Worm (Caenorhabditis elegans) whole organism, L1 larva: ENCODE measurements around the gene F54B11.9.

Source experiments
- C34B4.2 ChIP-seq: sonication (generic microtip); optimal IDR thresholded peaks from 2 replicates; lab custom pipeline; 2017; ENCODE audit warnings: mild to moderate bottlenecking, missing genetic modification characterization, missing compliant biosample characterization
- F16B12.6 ChIP-seq: fragments of 150-350 bp; optimal IDR thresholded peaks from 2 replicates; lab custom pipeline; 2014; ENCODE audit warnings: missing biosample characterization, missing genetic modification characterization
- aly-2 ChIP-seq: fragments of 150-350 bp; optimal IDR thresholded peaks from 2 replicates; lab custom pipeline; 2014; ENCODE audit warnings: missing biosample characterization, missing genetic modification characterization
- ama-1 ChIP-seq: fragments of 150-350 bp; optimal IDR thresholded peaks from 2 replicates; lab custom pipeline; 2014
- ceh-8 ChIP-seq: fragments of 200-800 bp; sonication (Bioruptor generic); optimal IDR thresholded peaks from 2 replicates; lab custom pipeline; 2018; ENCODE audit warnings: mild to moderate bottlenecking, missing genetic modification characterization, moderate library complexity, missing compliant biosample characterization
- ceh-90 ChIP-seq: sonication (generic microtip); optimal IDR thresholded peaks from 2 replicates; lab custom pipeline; 2016; ENCODE audit warnings: missing genetic modification characterization, missing compliant biosample characterization
- ces-1 ChIP-seq: fragments of 150-350 bp; optimal IDR thresholded peaks from 2 replicates; lab custom pipeline; 2014; ENCODE audit warnings: missing biosample characterization, missing genetic modification reagents, missing genetic modification characterization
- dpl-1 ChIP-seq, 3 experiments: fragments of 150-350 bp in 2 of 3; sonication (generic microtip) in 1 of 3; optimal IDR thresholded peaks; 2 replicates each; lab custom pipeline; 2014 to 2017; ENCODE audit warnings: missing biosample characterization in 3 of 3, missing genetic modification characterization in 3 of 3, missing genetic modification reagents in 3 of 3
- efl-1 ChIP-seq, 4 experiments: fragments of 150-350 bp; optimal IDR thresholded peaks in 3 of 4; peaks in 1 of 4; 1 replicate in 1 of 4; 2 replicates in 3 of 4; lab custom pipeline; 2014; ENCODE audit warnings: missing biosample characterization in 2 of 4, missing genetic modification characterization in 2 of 4, missing genetic modification reagents in 2 of 4
- efl-3 ChIP-seq: fragments of 200-800 bp; sonication (Bioruptor generic); optimal IDR thresholded peaks from 2 replicates; lab custom pipeline; 2018; ENCODE audit warnings: mild to moderate bottlenecking, missing genetic modification characterization, missing compliant biosample characterization
- egl-27 ChIP-seq, 2 experiments: fragments of 150-350 bp in 1 of 2; sonication (generic microtip); optimal IDR thresholded peaks; 3 replicates each; lab custom pipeline; 2017 to 2018; ENCODE audit warnings: missing biosample characterization in 2 of 2, missing genetic modification characterization in 2 of 2, missing genetic modification reagents in 2 of 2
- elt-2 ChIP-seq: sonication (generic microtip); optimal IDR thresholded peaks from 2 replicates; lab custom pipeline; 2016; ENCODE audit warnings: missing genetic modification characterization, mild to moderate bottlenecking, inconsistent platforms, missing compliant biosample characterization, missing genetic modification reagents
- ets-5 ChIP-seq: fragments of 200-800 bp; sonication (Bioruptor generic); IDR thresholded peaks from 2 replicates; pipeline ENCODE4 v1.3.6; 2022; ENCODE audit warnings: missing genetic modification characterization, missing compliant biosample characterization
- fkh-10 ChIP-seq: sonication (generic microtip); optimal IDR thresholded peaks from 2 replicates; lab custom pipeline; 2017; ENCODE audit warnings: missing biosample characterization, missing genetic modification reagents, missing genetic modification characterization
- fkh-8 ChIP-seq: sonication (generic microtip); optimal IDR thresholded peaks from 2 replicates; lab custom pipeline; 2016; ENCODE audit warnings: mild to moderate bottlenecking, missing genetic modification characterization, missing compliant biosample characterization
- fos-1 ChIP-seq: fragments of 150-350 bp; optimal IDR thresholded peaks from 2 replicates; lab custom pipeline; 2014; ENCODE audit warnings: missing biosample characterization, missing genetic modification characterization
- grh-1 ChIP-seq: fragments of 200-800 bp; sonication (Bioruptor generic); IDR thresholded peaks from 2 replicates; pipeline ENCODE4 v1.3.6; 2022; ENCODE audit warnings: missing genetic modification reagents, missing genetic modification characterization, missing compliant biosample characterization
- hpl-2 ChIP-seq: fragments of 150-350 bp; optimal IDR thresholded peaks from 2 replicates; lab custom pipeline; 2014; ENCODE audit warnings: missing biosample characterization, missing genetic modification reagents, missing genetic modification characterization
- isw-1 ChIP-seq: fragments of 200-800 bp; sonication (Bioruptor generic); IDR thresholded peaks from 2 replicates; pipeline ENCODE4 v1.3.6; 2022; ENCODE audit warnings: missing genetic modification characterization, missing compliant biosample characterization
- lin-14 ChIP-seq: fragments of 200-800 bp; sonication (Bioruptor generic); optimal IDR thresholded peaks from 2 replicates; lab custom pipeline; 2018; ENCODE audit warnings: mild to moderate bottlenecking, missing genetic modification characterization, moderate library complexity, missing compliant biosample characterization
- lsy-2 ChIP-seq, 2 experiments: fragments of 150-350 bp; optimal IDR thresholded peaks; 2 replicates each; lab custom pipeline; 2014; ENCODE audit warnings: missing biosample characterization in 2 of 2, missing genetic modification characterization in 2 of 2
- mdl-1 ChIP-seq, 2 experiments: fragments of 150-350 bp; optimal IDR thresholded peaks; 2 replicates each; lab custom pipeline; 2014 to 2017; ENCODE audit warnings: missing biosample characterization in 2 of 2, missing genetic modification characterization in 2 of 2, inconsistent platforms in 1 of 2
- mep-1 ChIP-seq: fragments of 150-350 bp; optimal IDR thresholded peaks from 2 replicates; lab custom pipeline; 2014; ENCODE audit warnings: missing biosample characterization, missing genetic modification characterization
- nhr-19 ChIP-seq: fragments of 200-800 bp; sonication (Bioruptor generic); conservative IDR thresholded peaks from 2 replicates; pipeline ENCODE4 v1.3.6; 2022; ENCODE audit warnings: missing genetic modification characterization, missing compliant biosample characterization
- nhr-20 ChIP-seq: sonication (generic microtip); optimal IDR thresholded peaks from 2 replicates; lab custom pipeline; 2016; ENCODE audit warnings: mild to moderate bottlenecking, missing genetic modification characterization, missing compliant biosample characterization
- nhr-47 ChIP-seq: sonication (generic microtip); optimal IDR thresholded peaks from 2 replicates; lab custom pipeline; 2016; ENCODE audit warnings: mild to moderate bottlenecking, missing genetic modification characterization, moderate library complexity, missing compliant biosample characterization
- nhr-84 ChIP-seq: sonication (generic microtip); optimal IDR thresholded peaks from 2 replicates; lab custom pipeline; 2017; ENCODE audit warnings: missing biosample characterization, missing genetic modification characterization
- pax-3 ChIP-seq: fragments of 200-800 bp; sonication (Bioruptor generic); optimal IDR thresholded peaks from 2 replicates; lab custom pipeline; 2018; ENCODE audit warnings: mild to moderate bottlenecking, missing genetic modification characterization, moderate library complexity, missing compliant biosample characterization
- skn-1 ChIP-seq: fragments of 150-350 bp; optimal IDR thresholded peaks from 2 replicates; lab custom pipeline; 2014; ENCODE audit warnings: missing biosample characterization, missing genetic modification characterization
- snu-23 ChIP-seq: sonication (generic microtip); optimal IDR thresholded peaks from 2 replicates; lab custom pipeline; 2016; ENCODE audit warnings: missing genetic modification characterization, missing compliant biosample characterization
- sox-4 ChIP-seq: sonication (generic microtip); optimal IDR thresholded peaks from 2 replicates; lab custom pipeline; 2016; ENCODE audit warnings: missing genetic modification characterization, missing compliant biosample characterization
- sup-37 ChIP-seq: fragments of 200-800 bp; sonication (Bioruptor generic); optimal IDR thresholded peaks from 2 replicates; lab custom pipeline; 2018; ENCODE audit warnings: mild to moderate bottlenecking, missing genetic modification characterization, missing compliant biosample characterization
- swsn-7 ChIP-seq: sonication (generic microtip); optimal IDR thresholded peaks from 2 replicates; lab custom pipeline; 2016; ENCODE audit warnings: missing genetic modification characterization, missing compliant biosample characterization
- tlp-1 ChIP-seq: fragments of 150-350 bp; optimal IDR thresholded peaks from 2 replicates; lab custom pipeline; 2014; ENCODE audit warnings: missing biosample characterization, missing genetic modification characterization
- unc-130 ChIP-seq: fragments of 150-350 bp; optimal IDR thresholded peaks from 2 replicates; lab custom pipeline; 2017; ENCODE audit warnings: missing biosample characterization, missing genetic modification characterization, inconsistent platforms
- unc-30 ChIP-seq: sonication (generic microtip); optimal IDR thresholded peaks from 2 replicates; lab custom pipeline; 2017; ENCODE audit warnings: missing biosample characterization, missing genetic modification characterization
- xbp-1 ChIP-seq: sonication (generic microtip); optimal IDR thresholded peaks from 2 replicates; lab custom pipeline; 2016; ENCODE audit warnings: missing genetic modification characterization, missing compliant biosample characterization
- zag-1 ChIP-seq: fragments of 150-350 bp; optimal IDR thresholded peaks from 2 replicates; lab custom pipeline; 2014; ENCODE audit warnings: missing biosample characterization, missing genetic modification characterization
- ztf-11 ChIP-seq, 2 experiments: sonication (generic microtip); optimal IDR thresholded peaks; 2 replicates each; lab custom pipeline; 2016 to 2017; ENCODE audit warnings: missing genetic modification characterization in 2 of 2, missing biosample characterization in 1 of 2, missing compliant biosample characterization in 1 of 2
- ztf-4 ChIP-seq: fragments of 150-350 bp; optimal IDR thresholded peaks from 2 replicates; lab custom pipeline; 2014; ENCODE audit warnings: missing biosample characterization, missing genetic modification characterization

F54B11.9 gene

ce11 chrX:13589735-13590134, 15.6 kb upstream of the F54B11.9 start, which contains the start of gene col-9:
col-9 (plus strand) TSS chrX:13590035.
- TF ChIP-seq nhr-19 (GFP tag; lab: Robert Waterston, UW) (no peak), efl-1 (optimal IDR thresholded peaks at IDR 0.05; lab: Kevin White, UChicago) (no peak), efl-1 (GFP tag; optimal IDR thresholded peaks at IDR 0.05 in 1 of 2; lab: Kevin White, UChicago) (peak in 1 of 2 experiments; percentile 80)
- TF ChIP-seq, all 84 proteins: peak for 1

- TF ChIP-seq grh-1 (GFP tag; lab: Robert Waterston, UW) (0 out of 2 replicates have a peak, but pooled peaks have one; percentile 17), fkh-8 (tag; lab: Kevin White, UChicago) (no peak)
Measured at ce11 chrX:13590688-13591087, 14.7 kb upstream of the F54B11.9 start.

DNA sequence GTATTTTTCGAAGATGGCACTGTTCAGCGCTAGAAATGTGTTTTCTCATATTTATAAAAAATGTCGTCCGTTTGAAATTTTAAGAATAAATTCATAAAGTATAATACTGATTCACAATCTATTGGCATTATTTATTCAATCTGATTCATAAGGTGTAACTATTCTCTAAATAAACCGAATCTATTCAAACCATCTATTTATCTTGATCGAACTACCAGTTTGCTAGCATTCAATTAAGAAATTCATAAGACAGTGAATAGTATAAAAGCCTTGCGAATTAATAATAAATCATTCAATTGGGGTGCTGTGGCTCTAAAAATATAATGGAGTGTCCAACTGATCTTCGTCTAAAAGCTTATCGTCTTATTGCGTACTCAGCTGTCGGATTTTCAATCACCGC, 14.2 kb upstream of the F54B11.9 start, which contains the start of gene col-44:
Gene col-44, plus strand, starts transcription at position 301 of the 400 bp plus-strand sequence.
- TF ChIP-seq nhr-20: no peak
- no peak for TF ChIP-seq C34B4.2 (tag; lab: Kevin White, UChicago)
- TF ChIP-seq elt-2 (tag; lab: Kevin White, UChicago): no peak
- TF ChIP-seq sox-4: no peak

ce11 chrX:13591953-13592352, 13.4 kb upstream of the F54B11.9 start:
- TF ChIP-seq unc-130 (tag; lab: Kevin White, UChicago) (no peak), skn-1 (tag; lab: Kevin White, UChicago) (no peak), lsy-2 (tag; optimal IDR thresholded peaks at IDR 0.05; lab: Kevin White, UChicago) (no peak), ceh-8 (GFP tag; lab: Kevin White, UChicago) (peak; percentile 35), nhr-19 (GFP tag; lab: Robert Waterston, UW) (no peak), ceh-90 (tag; lab: Kevin White, UChicago) (no peak), ama-1 (lab: Kevin White, UChicago) (no peak), lin-14 (GFP tag; lab: Kevin White, UChicago) (no peak)

DNA sequence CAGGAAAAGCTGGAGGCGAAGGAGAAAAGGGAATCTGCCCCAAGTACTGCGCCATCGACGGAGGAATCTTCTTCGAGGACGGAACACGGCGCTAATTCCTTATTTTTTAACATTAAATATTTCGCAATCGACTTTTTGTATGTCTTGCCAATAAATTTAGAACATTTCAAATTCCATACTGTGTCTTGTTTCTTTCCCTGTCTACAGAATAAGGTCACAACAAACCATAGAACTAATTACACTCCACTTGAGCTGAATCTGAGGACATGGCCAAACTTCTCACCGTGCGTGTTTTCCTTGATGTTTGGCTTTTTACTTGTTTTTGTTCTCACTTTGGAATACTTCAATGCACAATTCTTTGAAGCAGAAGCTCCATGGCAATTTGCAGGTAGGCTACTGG, 13.0 kb upstream of the F54B11.9 start, which contains the start of gene F54B11.4:
Gene F54B11.4, plus strand, starts transcription at position 301 of the 400 bp plus-strand sequence.
- no peak for TF ChIP-seq ztf-4 (tag; lab: Kevin White, UChicago)
- TF ChIP-seq zag-1: no peak
- TF ChIP-seq F16B12.6 (tag; lab: Kevin White, UChicago): no peak
- no peak for TF ChIP-seq aly-2
- TF ChIP-seq nhr-47 (tag; lab: Kevin White, UChicago): no peak
- TF ChIP-seq pax-3 (tag; lab: Kevin White, UChicago): no peak
- no peak for TF ChIP-seq dpl-1 (GFP tag; optimal IDR thresholded peaks at IDR 0.05; lab: Kevin White, UChicago)
- TF ChIP-seq mdl-1 (tag; optimal IDR thresholded peaks at IDR 0.05; lab: Kevin White, UChicago): no peak
- TF ChIP-seq unc-130 (tag; lab: Kevin White, UChicago): no peak
- TF ChIP-seq ets-5 (GFP tag; lab: Robert Waterston, UW): no peak
- no peak for TF ChIP-seq grh-1 (GFP tag; lab: Robert Waterston, UW)
- TF ChIP-seq elt-2 (tag; lab: Kevin White, UChicago): no peak
- no peak for TF ChIP-seq egl-27 (tag; optimal IDR thresholded peaks at IDR 0.05; lab: Kevin White, UChicago)
- TF ChIP-seq fos-1 (tag; lab: Kevin White, UChicago): no peak
- TF ChIP-seq efl-3 (GFP tag; lab: Kevin White, UChicago): no peak
- no peak for TF ChIP-seq fkh-10

ce11 chrX:13596003-13596767, 9.2 kb upstream of the F54B11.9 start, which contains the start of gene F54B11.5:
F54B11.5 (minus strand) TSS chrX:13596068.
- TF ChIP-seq fkh-8 (tag; lab: Kevin White, UChicago) (peak; percentile 75), unc-30 (no peak), fos-1 (tag; lab: Kevin White, UChicago) (peak; percentile 18), dpl-1 (GFP tag; optimal IDR thresholded peaks at IDR 0.05; lab: Kevin White, UChicago) (peak in 2 of 3 experiments; percentile 34 to 49), mep-1 (tag; lab: Kevin White, UChicago) (peak; percentile 84), mdl-1 (tag; optimal IDR thresholded peaks at IDR 0.05; lab: Kevin White, UChicago) (peak in 1 of 2 experiments; percentile 76), tlp-1 (tag; lab: Kevin White, UChicago) (no peak), nhr-84 (no peak), isw-1 (GFP tag; lab: Robert Waterston, UW) (peak; percentile 15; the same call in 1 of the 2 replicates), hpl-2 (GFP tag; lab: Kevin White, UChicago) (no peak), sup-37 (GFP tag; lab: Kevin White, UChicago) (no peak), ztf-11 (tag; optimal IDR thresholded peaks at IDR 0.05; lab: Kevin White, UChicago) (no peak), snu-23 (GFP tag; lab: Kevin White, UChicago) (peak; percentile 70), ces-1 (GFP tag; lab: Kevin White, UChicago) (no peak), swsn-7 (peak; percentile 54), sox-4 (peak; percentile 2), xbp-1 (tag; lab: Kevin White, UChicago) (peak; percentile 44)
